Worm (Caenorhabditis elegans) whole organism, L3 larva: ENCODE measurements around the gene unc-53.

Source experiments
- ama-1 ChIP-seq: fragments of 150-350 bp; optimal IDR thresholded peaks from 2 replicates; lab custom pipeline; 2018
- elt-2 ChIP-seq: sonication (generic microtip); optimal IDR thresholded peaks from 2 replicates; lab custom pipeline; 2016; ENCODE audit warnings: missing genetic modification reagents, mild to moderate bottlenecking, missing genetic modification characterization, missing compliant biosample characterization
- elt-3 ChIP-seq, 3 experiments: fragments of 150-350 bp in 1 of 3; sonication (generic microtip) in 2 of 3; optimal IDR thresholded peaks; 2 replicates in 2 of 3; 4 replicates in 1 of 3; lab custom pipeline; 2014 to 2017; ENCODE audit warnings: missing biosample characterization in 3 of 3, missing genetic modification characterization in 3 of 3
- fkh-2 ChIP-seq: fragments of 150-350 bp; optimal IDR thresholded peaks from 2 replicates; lab custom pipeline; 2014; ENCODE audit warnings: missing biosample characterization, missing genetic modification reagents, missing genetic modification characterization
- nhr-11 ChIP-seq: fragments of 150-350 bp; optimal IDR thresholded peaks from 2 replicates; lab custom pipeline; 2014; ENCODE audit warnings: missing biosample characterization, missing genetic modification characterization
- nhr-25 ChIP-seq: sonication (generic microtip); optimal IDR thresholded peaks from 2 replicates; lab custom pipeline; 2017; ENCODE audit warnings: missing biosample characterization, missing genetic modification characterization
- skn-1 ChIP-seq: fragments of 150-350 bp; optimal IDR thresholded peaks from 2 replicates; lab custom pipeline; 2014; ENCODE audit warnings: missing biosample characterization, missing genetic modification characterization
- ztf-11 ChIP-seq: fragments of 150-350 bp; optimal IDR thresholded peaks from 2 replicates; lab custom pipeline; 2014; ENCODE audit warnings: missing biosample characterization, missing genetic modification characterization

ce11 chrII:11103657-11104056, 14.4 kb upstream of the unc-53 start, which contains the start of gene C09H10.5:
- TF ChIP-seq ztf-11 (tag; lab: Kevin White, UChicago): no peak
- TF ChIP-seq elt-3 (tag; optimal IDR thresholded peaks at IDR 0.05; lab: Kevin White, UChicago): no peak
- no peak for TF ChIP-seq fkh-2 (tag; lab: Kevin White, UChicago)
- TF ChIP-seq nhr-25: no peak
- TF ChIP-seq skn-1 (tag; lab: Kevin White, UChicago): no peak
- no peak for TF ChIP-seq ama-1 (lab: Kevin White, UChicago)
- no peak for TF ChIP-seq elt-2
- TF ChIP-seq nhr-11 (tag; lab: Kevin White, UChicago): no peak
